Worm (Caenorhabditis elegans): ENCODE results near the gene tdc-1.

ce11 chrII:8311484-8311883, 41.1 kb downstream of the tdc-1 start:
- TF ChIP-seq elt-3 (tag; optimal IDR thresholded peaks at IDR 0.05) = no peak
- TF ChIP-seq lsy-2 (tag; optimal IDR thresholded peaks at IDR 0.05) = no peak
- TF ChIP-seq nhr-76 (tag; optimal IDR thresholded peaks at IDR 0.05) = no peak
- no peak for TF ChIP-seq nhr-12 (tag; optimal IDR thresholded peaks at IDR 0.05)
- TF ChIP-seq unc-39 (tag; optimal IDR thresholded peaks at IDR 0.05) = no peak
- TF ChIP-seq unc-62 (GFP tag; optimal IDR thresholded peaks at IDR 0.05) = no peak
- TF ChIP-seq elt-1 (tag; optimal IDR thresholded peaks at IDR 0.05; ENCODE audit: borderline replicate concordance, insufficient read depth) = no peak
- no peak for TF ChIP-seq ztf-11 (tag; optimal IDR thresholded peaks at IDR 0.05)

Measured in whole organism, mixed stage, embryonic.